Fruit fly (Drosophila melanogaster) whole organism, embryonic: ENCODE measurements around the gene CG9173.

Source experiments
- CG10209 ChIP-seq: fragments of 200-800 bp; sonication (Bioruptor generic); optimal IDR thresholded peaks from 3 replicates; lab custom pipeline; 2017; ENCODE audit warnings: missing biosample characterization, mild to moderate bottlenecking, missing genetic modification characterization, missing genetic modification reagents
- CG10274 ChIP-seq: fragments of 200-800 bp; sonication (Bioruptor generic); optimal IDR thresholded peaks from 3 replicates; lab custom pipeline; 2017; ENCODE audit warnings: missing biosample characterization, mild to moderate bottlenecking, missing genetic modification characterization
- CG10321 ChIP-seq: fragments of 200-800 bp; sonication (Bioruptor generic); IDR thresholded peaks from 2 replicates; pipeline ENCODE4 v1.3.6; 2022; ENCODE audit warnings: missing biosample characterization, missing genetic modification characterization
- CG11504 ChIP-seq: fragments of 200-800 bp; sonication (Bioruptor generic); optimal IDR thresholded peaks from 3 replicates; lab custom pipeline; 2019; ENCODE audit warnings: missing biosample characterization, mild to moderate bottlenecking, missing genetic modification characterization, moderate library complexity
- CG12071 ChIP-seq: fragments of 200-800 bp; sonication (Bioruptor generic); optimal IDR thresholded peaks from 3 replicates; lab custom pipeline; 2018; ENCODE audit warnings: missing biosample characterization, mild to moderate bottlenecking, missing genetic modification characterization
- CG12659 ChIP-seq: fragments of 200-800 bp; sonication (Bioruptor generic); optimal IDR thresholded peaks from 3 replicates; lab custom pipeline; 2017; ENCODE audit warnings: mild to moderate bottlenecking, missing biosample characterization, missing genetic modification reagents, missing genetic modification characterization
- CG13775 ChIP-seq: fragments of 200-800 bp; sonication (Bioruptor generic); optimal IDR thresholded peaks from 3 replicates; lab custom pipeline; 2017; ENCODE audit warnings: missing biosample characterization, mild to moderate bottlenecking, missing genetic modification characterization
- CG14050 ChIP-seq: fragments of 200-800 bp; sonication (Bioruptor generic); IDR thresholded peaks from 3 replicates; pipeline ENCODE4 v1.3.6; 2022; ENCODE audit warnings: missing biosample characterization, missing genetic modification characterization
- CG14965 ChIP-seq: fragments of 200-800 bp; sonication (Bioruptor generic); optimal IDR thresholded peaks from 2 replicates; lab custom pipeline; 2016; ENCODE audit warnings: missing biosample characterization, missing genetic modification characterization, borderline replicate concordance
- CG1529 ChIP-seq: fragments of 200-800 bp; sonication (Bioruptor generic); optimal IDR thresholded peaks from 3 replicates; lab custom pipeline; 2018; ENCODE audit warnings: missing biosample characterization, missing genetic modification characterization
- CG17612 ChIP-seq: fragments of 200-800 bp; sonication (Bioruptor generic); IDR thresholded peaks from 2 replicates; pipeline ENCODE4 v1.3.6; 2022; ENCODE audit warnings: missing biosample characterization, missing genetic modification characterization
- CG18011 ChIP-seq: fragments of 200-800 bp; sonication (Bioruptor generic); optimal IDR thresholded peaks from 2 replicates; lab custom pipeline; 2017; ENCODE audit warnings: missing biosample characterization, missing genetic modification characterization, mild to moderate bottlenecking, moderate library complexity, missing genotype
- CG30403 ChIP-seq: fragments of 200-800 bp; sonication (Bioruptor generic); optimal IDR thresholded peaks from 3 replicates; lab custom pipeline; 2016; ENCODE audit warnings: missing biosample characterization, missing genetic modification characterization
- CG31365 ChIP-seq: fragments of 200-800 bp; sonication (Bioruptor generic); optimal IDR thresholded peaks from 2 replicates; lab custom pipeline; 2018; ENCODE audit warnings: missing biosample characterization, mild to moderate bottlenecking, missing genetic modification characterization
- CG34224 ChIP-seq: fragments of 200-800 bp; sonication (Bioruptor generic); IDR thresholded peaks from 3 replicates; pipeline ENCODE4 v1.3.6; 2022; ENCODE audit warnings: missing biosample characterization, missing genetic modification characterization; ENCODE audit not compliant: partially characterized antibody
- CG6689 ChIP-seq: fragments of 200-800 bp; sonication (Bioruptor generic); IDR thresholded peaks from 2 replicates; pipeline ENCODE4 v1.3.6; 2022; ENCODE audit warnings: missing biosample characterization, missing genetic modification characterization
- CG6791 ChIP-seq: fragments of 200-800 bp; sonication (Bioruptor generic); IDR thresholded peaks from 3 replicates; pipeline ENCODE4 v1.3.6; 2022; ENCODE audit warnings: missing biosample characterization, missing genetic modification characterization; ENCODE audit not compliant: partially characterized antibody
- CG7786 ChIP-seq: fragments of 200-800 bp; sonication (Bioruptor generic); optimal IDR thresholded peaks from 2 replicates; lab custom pipeline; 2016; ENCODE audit warnings: missing biosample characterization, missing genetic modification characterization
- CG7839 ChIP-seq: fragments of 200-800 bp; sonication (Bioruptor generic); optimal IDR thresholded peaks from 3 replicates; lab custom pipeline; 2018; ENCODE audit warnings: missing biosample characterization, mild to moderate bottlenecking, missing genetic modification characterization, moderate library complexity
- CG7928 ChIP-seq: fragments of 200-800 bp; sonication (Bioruptor generic); optimal IDR thresholded peaks from 2 replicates; lab custom pipeline; 2017; ENCODE audit warnings: missing biosample characterization, mild to moderate bottlenecking, missing genetic modification characterization
- CG8924 ChIP-seq: fragments of 200-800 bp; optimal IDR thresholded peaks from 3 replicates; lab custom pipeline; 2019; ENCODE audit warnings: missing biosample characterization, mild to moderate bottlenecking, missing genetic modification characterization, moderate library complexity
- CG9437 ChIP-seq: fragments of 200-800 bp; sonication (Bioruptor generic); optimal IDR thresholded peaks from 2 replicates; lab custom pipeline; 2018; ENCODE audit warnings: missing biosample characterization, mild to moderate bottlenecking, missing genetic modification characterization
- Dfd ChIP-seq, 2 experiments: fragments of >200 bp; optimal IDR thresholded peaks; 2 replicates each; lab custom pipeline; 2017; ENCODE audit warnings: missing biosample characterization in 2 of 2, missing genetic modification characterization in 2 of 2
- Dp ChIP-seq: fragments of 200-800 bp; sonication (Bioruptor generic); optimal IDR thresholded peaks from 2 replicates; lab custom pipeline; 2018; ENCODE audit warnings: missing biosample characterization, mild to moderate bottlenecking, missing genetic modification characterization, moderate library complexity
- Hand ChIP-seq: fragments of 200-800 bp; sonication (Bioruptor generic); optimal IDR thresholded peaks from 2 replicates; lab custom pipeline; 2017; ENCODE audit warnings: mild to moderate bottlenecking, missing biosample characterization, missing genetic modification reagents, missing genetic modification characterization
- Hr51 ChIP-seq, 2 experiments: fragments of 200-800 bp; sonication (Bioruptor generic); optimal IDR thresholded peaks; 2 replicates in 1 of 2; 3 replicates in 1 of 2; lab custom pipeline; 2016 to 2018; ENCODE audit warnings: missing biosample characterization in 2 of 2, missing genetic modification characterization in 2 of 2, mild to moderate bottlenecking in 1 of 2, moderate library complexity in 1 of 2
- Opbp ChIP-seq: fragments of 200-800 bp; sonication (Bioruptor generic); IDR thresholded peaks from 3 replicates; pipeline ENCODE4 v1.3.6; 2022; ENCODE audit warnings: missing biosample characterization, missing genetic modification characterization; ENCODE audit not compliant: partially characterized antibody
- cato ChIP-seq: fragments of 200-800 bp; sonication (Bioruptor generic); optimal IDR thresholded peaks from 2 replicates; lab custom pipeline; 2016; ENCODE audit warnings: missing biosample characterization, missing genetic modification characterization, borderline replicate concordance
- crol ChIP-seq: fragments of 200-800 bp; sonication (Bioruptor generic); IDR thresholded peaks from 2 replicates; pipeline ENCODE4 v1.3.6; 2022; ENCODE audit warnings: missing biosample characterization, missing genetic modification characterization
- dan ChIP-seq: fragments of 200-800 bp; sonication (Bioruptor generic); IDR thresholded peaks from 2 replicates; pipeline ENCODE4 v1.3.6; 2022; ENCODE audit warnings: missing biosample characterization, missing genetic modification characterization
- fd64A ChIP-seq: fragments of 200-800 bp; sonication (Bioruptor generic); optimal IDR thresholded peaks from 3 replicates; lab custom pipeline; 2018; ENCODE audit warnings: missing biosample characterization, mild to moderate bottlenecking, missing genetic modification characterization
- insv ChIP-seq, 2 experiments: fragments of 200-800 bp; sonication (Bioruptor generic); optimal IDR thresholded peaks; 3 replicates each; lab custom pipeline; 2016 to 2018; ENCODE audit warnings: missing biosample characterization in 2 of 2, missing genetic modification characterization in 2 of 2
- lab ChIP-seq: fragments of 200-800 bp; sonication (Bioruptor generic); optimal IDR thresholded peaks from 3 replicates; lab custom pipeline; 2017; ENCODE audit warnings: missing biosample characterization, missing genetic modification characterization, mild to moderate bottlenecking, moderate library complexity, missing genetic modification reagents
- pan ChIP-seq, 4 experiments: fragments of >200 bp in 3 of 4; fragments of 200-800 bp in 1 of 4; sonication (Bioruptor generic) in 1 of 4; optimal IDR thresholded peaks in 3 of 4; IDR thresholded peaks in 1 of 4; 2 replicates each; pipeline versions ENCODE4 v1.3.6 to Lab custom; 2017 to 2022; ENCODE audit warnings: missing biosample characterization in 2 of 4, missing genetic modification characterization in 2 of 4, mixed read lengths in 1 of 4
- pfk ChIP-seq: fragments of 200-800 bp; sonication (Bioruptor generic); optimal IDR thresholded peaks from 2 replicates; lab custom pipeline; 2018; ENCODE audit warnings: missing biosample characterization, mild to moderate bottlenecking, missing genetic modification characterization, moderate library complexity
- tna ChIP-seq: fragments of 200-800 bp; sonication (Bioruptor generic); IDR thresholded peaks from 2 replicates; pipeline ENCODE4 v1.3.6; 2022; ENCODE audit warnings: missing biosample characterization, missing genetic modification characterization; ENCODE audit not compliant: partially characterized antibody

CG9173 gene

dm6 chr3L:1376014-1376745 lies 47.1 kb downstream of the CG9173 start (continued):
- peak; percentile 54 for TF ChIP-seq lab
- no peak for TF ChIP-seq CG10321 (GFP tag; lab: Robert Waterston, UW)
- no peak for TF ChIP-seq dan
- no peak for TF ChIP-seq crol (GFP tag; lab: Robert Waterston, UW)
- no peak for TF ChIP-seq CG12071
- TF ChIP-seq CG30403: peak; percentile 61
- TF ChIP-seq CG12659 (GFP tag; lab: Kevin White, UChicago): peak; percentile 31
- TF ChIP-seq CG7786 (GFP tag; lab: Kevin White, UChicago): no peak
- TF ChIP-seq Dp (GFP tag; lab: Kevin White, UChicago): no peak
- no peak for TF ChIP-seq fd64A (GFP tag; lab: Kevin White, UChicago)
- TF ChIP-seq CG14965 (GFP tag; lab: Kevin White, UChicago): no peak
- TF ChIP-seq Hr51 (GFP tag; optimal IDR thresholded peaks at IDR 0.05; lab: Kevin White, UChicago): peak in 1 of 2 experiments; percentile 70
- no peak for TF ChIP-seq CG10274 (GFP tag; lab: Kevin White, UChicago)
- TF ChIP-seq tna (GFP tag; lab: Robert Waterston, UW): peak; percentile 43; the same call in 1 of the 2 replicates
- peak; percentile 19 for TF ChIP-seq CG13775 (GFP tag; lab: Kevin White, UChicago)
- no peak for TF ChIP-seq Dfd (GFP tag; optimal IDR thresholded peaks at IDR 0.05; lab: Kevin White, UChicago)
- no peak for TF ChIP-seq CG6791 (GFP tag; lab: Robert Waterston, UW)
- TF ChIP-seq CG7839 (tag; lab: Kevin White, UChicago): peak; percentile 43
- TF ChIP-seq CG18011 (GFP tag; lab: Kevin White, UChicago): peak; percentile 37
- TF ChIP-seq cato (GFP tag; lab: Kevin White, UChicago): no peak
- TF ChIP-seq CG1529 (GFP tag; lab: Kevin White, UChicago): peak; percentile 10
- no peak for TF ChIP-seq CG31365 (tag; lab: Kevin White, UChicago)
- no peak for TF ChIP-seq CG17612 (GFP tag; lab: Robert Waterston, UW)
- peak; percentile 29 for TF ChIP-seq CG9437
- peak; percentile 65 for TF ChIP-seq CG14050 (GFP tag; lab: Robert Waterston, UW)
- TF ChIP-seq pfk: no peak
- TF ChIP-seq CG8924: peak; percentile 41
- TF ChIP-seq CG6689 (GFP tag; lab: Robert Waterston, UW): peak; percentile 60
- TF ChIP-seq CG10209 (GFP tag; lab: Kevin White, UChicago): peak; percentile 47
- TF ChIP-seq Opbp (GFP tag; lab: Robert Waterston, UW): no peak
- peak; percentile 52; the same call in 2 of the 3 replicates for TF ChIP-seq CG34224 (GFP tag; lab: Robert Waterston, UW)
- no peak for TF ChIP-seq Hand (GFP tag; lab: Kevin White, UChicago)
- TF ChIP-seq CG7928 (GFP tag; lab: Kevin White, UChicago): no peak
- TF ChIP-seq CG11504 (tag; lab: Kevin White, UChicago): peak; percentile 70
- TF ChIP-seq pan (optimal IDR thresholded peaks at IDR 0.05; lab: Kevin White, UChicago): no peak
- peak in 1 of 2 experiments; percentile 66 for TF ChIP-seq pan (GFP tag; optimal IDR thresholded peaks at IDR 0.05 in 1 of 2, IDR thresholded peaks at IDR 0.05 in 1 of 2)
- TF ChIP-seq insv (GFP tag; optimal IDR thresholded peaks at IDR 0.05; lab: Kevin White, UChicago): no peak
